Fruit fly (Drosophila melanogaster) whole organism, embryonic: Measurements from ENCODE around the gene cert.
A peak's percentile ranks its signal among the peaks of the same experiment; 100 is the strongest.

ENCODE experiments used
- B-H1 ChIP-seq: fragments of 200-800 bp; sonication (Bioruptor generic); IDR thresholded peaks from 3 replicates; pipeline ENCODE4 v1.3.6; 2022; ENCODE audit warnings: missing biosample characterization, missing genetic modification characterization
- CG10209 ChIP-seq: fragments of 200-800 bp; sonication (Bioruptor generic); optimal IDR thresholded peaks from 3 replicates; lab custom pipeline; 2017; ENCODE audit warnings: missing biosample characterization, mild to moderate bottlenecking, missing genetic modification characterization, missing genetic modification reagents
- CG11560 ChIP-seq: fragments of 200-800 bp; sonication (Bioruptor generic); IDR thresholded peaks from 3 replicates; pipeline ENCODE4 v1.3.6; 2022; ENCODE audit warnings: missing biosample characterization, missing genetic modification characterization
- CG13424 ChIP-seq: fragments of 200-800 bp; sonication (Bioruptor generic); optimal IDR thresholded peaks from 2 replicates; lab custom pipeline; 2019; ENCODE audit warnings: missing biosample characterization, mild to moderate bottlenecking, missing genetic modification characterization, moderate library complexity
- CG13775 ChIP-seq: fragments of 200-800 bp; sonication (Bioruptor generic); optimal IDR thresholded peaks from 3 replicates; lab custom pipeline; 2017; ENCODE audit warnings: missing biosample characterization, mild to moderate bottlenecking, missing genetic modification characterization
- CG15073 ChIP-seq: fragments of 200-800 bp; sonication (Bioruptor generic); optimal IDR thresholded peaks from 2 replicates; lab custom pipeline; 2016; ENCODE audit warnings: missing biosample characterization, missing genetic modification characterization
- CG16779 ChIP-seq: fragments of 200-800 bp; sonication (Bioruptor generic); IDR thresholded peaks from 2 replicates; pipeline ENCODE4 v1.3.6; 2022; ENCODE audit warnings: missing biosample characterization, missing genetic modification characterization
- CG16815 ChIP-seq: fragments of 200-800 bp; sonication (Bioruptor generic); optimal IDR thresholded peaks from 3 replicates; lab custom pipeline; 2017; ENCODE audit warnings: missing biosample characterization, mild to moderate bottlenecking, missing genetic modification characterization
- CG32767 ChIP-seq: fragments of 200-800 bp; sonication (Bioruptor generic); IDR thresholded peaks from 2 replicates; pipeline ENCODE4 v1.3.6; 2022; ENCODE audit warnings: missing biosample characterization, missing genetic modification characterization
- CG32772 ChIP-seq: fragments of 200-800 bp; sonication (Bioruptor generic); IDR thresholded peaks from 2 replicates; pipeline ENCODE4 v1.3.6; 2022; ENCODE audit warnings: missing biosample characterization, missing genetic modification characterization
- CG3726 ChIP-seq: fragments of 200-800 bp; sonication (Bioruptor generic); IDR thresholded peaks from 3 replicates; pipeline ENCODE4, ENCODE4 v1.3.6; 2022; ENCODE audit warnings: missing biosample characterization, missing genetic modification characterization
- CG4617 ChIP-seq: fragments of 200-800 bp; sonication (Bioruptor generic); optimal IDR thresholded peaks from 3 replicates; lab custom pipeline; 2016; ENCODE audit warnings: missing biosample characterization, missing genetic modification characterization, borderline replicate concordance
- CG4707 ChIP-seq: fragments of 200-800 bp; sonication (Bioruptor generic); optimal IDR thresholded peaks from 2 replicates; lab custom pipeline; 2018; ENCODE audit warnings: missing biosample characterization, mild to moderate bottlenecking, missing genetic modification characterization, moderate library complexity
- CG5953 ChIP-seq: fragments of 200-800 bp; sonication (Bioruptor generic); IDR thresholded peaks from 2 replicates; pipeline ENCODE4 v1.3.6; 2022; ENCODE audit warnings: missing biosample characterization, missing genetic modification characterization
- CG6813 ChIP-seq: fragments of 200-800 bp; sonication (Bioruptor generic); optimal IDR thresholded peaks from 2 replicates; lab custom pipeline; 2017; ENCODE audit warnings: missing biosample characterization, missing genetic modification characterization, mild to moderate bottlenecking, moderate library complexity, missing genetic modification reagents
- CG8281 ChIP-seq: fragments of 200-800 bp; sonication (Bioruptor generic); optimal IDR thresholded peaks from 2 replicates; lab custom pipeline; 2018; ENCODE audit warnings: missing biosample characterization, mild to moderate bottlenecking, missing genetic modification characterization, moderate library complexity
- CG8388 ChIP-seq: fragments of 200-800 bp; sonication (Bioruptor generic); optimal IDR thresholded peaks from 2 replicates; lab custom pipeline; 2019; ENCODE audit warnings: missing biosample characterization, mild to moderate bottlenecking, missing genetic modification characterization, moderate library complexity
- CG9437 ChIP-seq: fragments of 200-800 bp; sonication (Bioruptor generic); optimal IDR thresholded peaks from 2 replicates; lab custom pipeline; 2018; ENCODE audit warnings: missing biosample characterization, mild to moderate bottlenecking, missing genetic modification characterization
- CTCF ChIP-seq: fragments of 200-800 bp; sonication (Bioruptor generic); optimal IDR thresholded peaks from 2 replicates; lab custom pipeline; 2017; ENCODE audit warnings: missing biosample characterization, mild to moderate bottlenecking, missing genetic modification characterization, moderate library complexity
- D19B ChIP-seq: fragments of 200-800 bp; sonication (Bioruptor generic); optimal IDR thresholded peaks from 2 replicates; lab custom pipeline; 2017; ENCODE audit warnings: missing biosample characterization, mild to moderate bottlenecking, missing genetic modification characterization
- ERR ChIP-seq: fragments of 200-800 bp; sonication (Bioruptor generic); optimal IDR thresholded peaks from 2 replicates; lab custom pipeline; 2016; ENCODE audit warnings: missing biosample characterization, missing genetic modification characterization
- Ets97D ChIP-seq: fragments of 200-800 bp; sonication (Bioruptor generic); optimal IDR thresholded peaks from 3 replicates; lab custom pipeline; 2016; ENCODE audit warnings: missing biosample characterization, missing genetic modification characterization
- Fer2 ChIP-seq: fragments of 200-800 bp; sonication (Bioruptor generic); optimal IDR thresholded peaks from 2 replicates; lab custom pipeline; 2018; ENCODE audit warnings: missing biosample characterization, mild to moderate bottlenecking, missing genetic modification characterization, moderate library complexity
- Hand ChIP-seq: fragments of 200-800 bp; sonication (Bioruptor generic); optimal IDR thresholded peaks from 2 replicates; lab custom pipeline; 2017; ENCODE audit warnings: mild to moderate bottlenecking, missing biosample characterization, missing genetic modification reagents, missing genetic modification characterization
- Lhr ChIP-seq: fragments of 200-800 bp; sonication (Bioruptor generic); optimal IDR thresholded peaks from 3 replicates; lab custom pipeline; 2017; ENCODE audit warnings: mild to moderate bottlenecking, missing biosample characterization, missing genetic modification reagents, missing genetic modification characterization
- Myb ChIP-seq: fragments of 200-800 bp; sonication (Bioruptor generic); optimal IDR thresholded peaks from 2 replicates; lab custom pipeline; 2016; ENCODE audit warnings: missing biosample characterization, missing genetic modification characterization
- Nf-YB ChIP-seq: fragments of 200-800 bp; sonication (Bioruptor generic); optimal IDR thresholded peaks from 3 replicates; lab custom pipeline; 2019; ENCODE audit warnings: missing biosample characterization, mild to moderate bottlenecking, missing genetic modification characterization, moderate library complexity
- Oli ChIP-seq: fragments of 200-800 bp; sonication (Bioruptor generic); optimal IDR thresholded peaks from 2 replicates; lab custom pipeline; 2018; ENCODE audit warnings: missing biosample characterization, mild to moderate bottlenecking, missing genetic modification characterization, moderate library complexity
- Scr ChIP-seq: fragments of 200-800 bp; sonication (Bioruptor generic); IDR thresholded peaks from 2 replicates; pipeline ENCODE4 v1.3.6; 2022; ENCODE audit warnings: missing biosample characterization, missing genetic modification characterization; ENCODE audit not compliant: partially characterized antibody
- Usf ChIP-seq: fragments of 200-800 bp; sonication (Bioruptor generic); optimal IDR thresholded peaks from 2 replicates; lab custom pipeline; 2017; ENCODE audit warnings: missing genotype, missing biosample characterization, missing genetic modification characterization
- Xrp1 ChIP-seq: fragments of 200-800 bp; sonication (Bioruptor generic); IDR thresholded peaks from 2 replicates; pipeline ENCODE4 v1.3.6; 2022; ENCODE audit warnings: missing biosample characterization, missing genetic modification characterization
- abd-A ChIP-seq: fragments of 200-800 bp; sonication (Bioruptor generic); optimal IDR thresholded peaks from 3 replicates; lab custom pipeline; 2019; ENCODE audit warnings: missing biosample characterization, mild to moderate bottlenecking, missing genetic modification characterization, moderate library complexity
- ap ChIP-seq: fragments of 200-800 bp; sonication (Bioruptor generic); IDR thresholded peaks from 2 replicates; pipeline ENCODE4 v1.3.6; 2022; ENCODE audit warnings: missing biosample characterization, missing genetic modification characterization
- br ChIP-seq: fragments of >200 bp; optimal IDR thresholded peaks from 2 replicates; lab custom pipeline; 2017
- cas ChIP-seq: fragments of 200-800 bp; sonication (Bioruptor generic); IDR thresholded peaks from 2 replicates; pipeline ENCODE4 v1.3.6; 2022; ENCODE audit warnings: missing biosample characterization, missing genetic modification characterization
- chn ChIP-seq: fragments of 200-800 bp; sonication (Bioruptor generic); optimal IDR thresholded peaks from 2 replicates; lab custom pipeline; 2016; ENCODE audit warnings: missing biosample characterization, missing genetic modification characterization
- crc ChIP-seq: fragments of 200-800 bp; sonication (Bioruptor generic); optimal IDR thresholded peaks from 2 replicates; lab custom pipeline; 2016; ENCODE audit warnings: missing biosample characterization, missing genetic modification characterization
- crol ChIP-seq: fragments of 200-800 bp; sonication (Bioruptor generic); IDR thresholded peaks from 2 replicates; pipeline ENCODE4 v1.3.6; 2022; ENCODE audit warnings: missing biosample characterization, missing genetic modification characterization
- dati ChIP-seq: fragments of 200-800 bp; sonication (Bioruptor generic); IDR thresholded peaks from 2 replicates; pipeline ENCODE4 v1.3.6; 2022; ENCODE audit warnings: missing biosample characterization, missing genetic modification characterization
- disco-r ChIP-seq: fragments of 200-800 bp; sonication (Bioruptor generic); optimal IDR thresholded peaks from 2 replicates; lab custom pipeline; 2016; ENCODE audit warnings: missing biosample characterization, missing genetic modification characterization
- esg ChIP-seq: fragments of 200-800 bp; sonication (Bioruptor generic); conservative IDR thresholded peaks from 2 replicates; pipeline ENCODE4 v1.3.6; 2022; ENCODE audit warnings: missing biosample characterization, missing genetic modification characterization
- ewg ChIP-seq: fragments of 200-800 bp; sonication (Bioruptor generic); optimal IDR thresholded peaks from 3 replicates; lab custom pipeline; 2017; ENCODE audit warnings: mild to moderate bottlenecking, missing biosample characterization, missing genetic modification reagents, missing genetic modification characterization
- klu ChIP-seq: fragments of 200-800 bp; sonication (Bioruptor generic); IDR thresholded peaks from 2 replicates; pipeline ENCODE4 v1.3.6; 2022; ENCODE audit warnings: missing biosample characterization, missing genetic modification characterization
- lola ChIP-seq, 3 experiments: fragments of >200 bp in 2 of 3; fragments of 200-800 bp in 1 of 3; sonication (Bioruptor generic) in 1 of 3; optimal IDR thresholded peaks; 2 replicates each; lab custom pipeline; 2017 to 2019; ENCODE audit warnings: missing biosample characterization in 3 of 3, missing genetic modification characterization in 3 of 3, mild to moderate bottlenecking in 1 of 3, moderate library complexity in 1 of 3
- mam ChIP-seq: fragments of 200-800 bp; sonication (Bioruptor generic); optimal IDR thresholded peaks from 3 replicates; lab custom pipeline; 2016; ENCODE audit warnings: missing biosample characterization, missing genetic modification characterization
- pzg ChIP-seq: fragments of 200-800 bp; sonication (Bioruptor generic); optimal IDR thresholded peaks from 3 replicates; lab custom pipeline; 2018; ENCODE audit warnings: missing biosample characterization, mild to moderate bottlenecking, missing genetic modification characterization, moderate library complexity
- salm ChIP-seq: fragments of 200-800 bp; sonication (Bioruptor generic); optimal IDR thresholded peaks from 2 replicates; lab custom pipeline; 2018; ENCODE audit warnings: missing biosample characterization, mild to moderate bottlenecking, missing genetic modification characterization
- sd ChIP-seq: fragments of 200-800 bp; sonication (Bioruptor generic); optimal IDR thresholded peaks from 3 replicates; lab custom pipeline; 2018; ENCODE audit warnings: missing biosample characterization, mild to moderate bottlenecking, missing genetic modification characterization, moderate library complexity
- sens ChIP-seq: fragments of 200-800 bp; sonication (Bioruptor generic); peaks from one replicate; lab custom pipeline; 2016; ENCODE audit warnings: missing biosample characterization, missing genetic modification characterization
- seq ChIP-seq: fragments of 200-800 bp; sonication (Bioruptor generic); IDR thresholded peaks from 2 replicates; pipeline ENCODE4 v1.3.6; 2022; ENCODE audit warnings: missing biosample characterization, missing genetic modification characterization
- stc ChIP-seq: fragments of 200-800 bp; sonication (Bioruptor generic); IDR thresholded peaks from 2 replicates; pipeline ENCODE4 v1.3.6; 2022; ENCODE audit warnings: missing biosample characterization, missing genetic modification characterization
- tx ChIP-seq: fragments of 200-800 bp; sonication (Bioruptor generic); optimal IDR thresholded peaks from 2 replicates; lab custom pipeline; 2016; ENCODE audit warnings: missing biosample characterization, missing genetic modification characterization
- vnd ChIP-seq: fragments of 200-800 bp; sonication (Bioruptor generic); IDR thresholded peaks from 3 replicates; pipeline ENCODE4 v1.3.6; 2022; ENCODE audit warnings: missing biosample characterization, missing genetic modification characterization; ENCODE audit not compliant: partially characterized antibody

The cert gene

DNA sequence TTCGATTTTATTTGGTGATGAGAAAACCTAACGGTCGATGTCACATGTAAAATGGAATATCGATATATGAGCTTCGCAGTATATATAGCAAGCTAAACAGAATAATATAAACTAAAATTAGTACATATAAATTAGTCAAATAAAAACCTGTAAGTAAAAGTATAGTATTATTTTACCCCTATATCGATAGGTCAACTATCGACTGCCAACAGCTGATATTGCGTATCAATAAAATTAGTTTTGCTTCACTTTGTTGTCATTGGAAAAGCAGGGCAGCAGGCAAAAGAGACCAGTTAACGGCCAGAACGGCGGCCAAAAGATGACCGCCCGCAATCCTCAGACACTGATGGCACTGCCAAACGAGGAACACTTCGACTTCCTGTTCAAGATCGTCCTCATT is 7.3 kb upstream of the cert start, which contains the start of gene Rab19 (continued):
- TF ChIP-seq Scr (GFP tag; lab: Robert Waterston, UW) (peak; percentile 94), vnd (GFP tag; lab: Robert Waterston, UW) (peak; percentile 85), Xrp1 (GFP tag; lab: Robert Waterston, UW) (no peak), ewg (no peak), Lhr (GFP tag; lab: Kevin White, UChicago) (no peak), sd (tag; lab: Kevin White, UChicago) (no peak), CG10209 (GFP tag; lab: Kevin White, UChicago) (no peak), CG4617 (GFP tag; lab: Kevin White, UChicago) (peak; percentile 15), stc (no peak), B-H1 (GFP tag; lab: Robert Waterston, UW) (no peak), mam (GFP tag; lab: Kevin White, UChicago) (no peak), seq (GFP tag; lab: Robert Waterston, UW) (no peak), crol (GFP tag; lab: Robert Waterston, UW) (no peak), Fer2 (tag; lab: Kevin White, UChicago) (no peak), CG4707 (GFP tag; lab: Kevin White, UChicago) (no peak), D19B (GFP tag; lab: Kevin White, UChicago) (no peak), CTCF (no peak), br (lab: Kevin White, UChicago) (no peak), klu (no peak), crc (GFP tag; lab: Kevin White, UChicago) (no peak), esg (GFP tag; lab: Robert Waterston, UW) (no peak), Ets97D (GFP tag; lab: Kevin White, UChicago) (peak; percentile 3), CG13775 (no peak), CG16779 (GFP tag; lab: Robert Waterston, UW) (no peak), sens (peak; percentile 29), CG16815 (GFP tag; lab: Kevin White, UChicago) (no peak), CG15073 (GFP tag; lab: Kevin White, UChicago) (no peak), abd-A (tag; lab: Kevin White, UChicago) (peak; percentile 5), Hand (GFP tag; lab: Kevin White, UChicago) (no peak), Usf (no peak), CG32772 (GFP tag; lab: Robert Waterston, UW) (no peak), salm (no peak), disco-r (GFP tag; lab: Kevin White, UChicago) (no peak), lola (GFP tag; optimal IDR thresholded peaks at IDR 0.05; lab: Kevin White, UChicago) (no peak), Oli (tag; lab: Kevin White, UChicago) (no peak), tx (GFP tag; lab: Kevin White, UChicago) (no peak), pzg (GFP tag; lab: Kevin White, UChicago) (peak; percentile 53), CG5953 (GFP tag; lab: Robert Waterston, UW) (no peak), chn (GFP tag; lab: Kevin White, UChicago) (no peak), dati (no peak), CG6813 (GFP tag; lab: Kevin White, UChicago) (no peak), cas (GFP tag; lab: Robert Waterston, UW) (no peak), CG11560 (tag; lab: Robert Waterston, UW) (no peak), Nf-YB (GFP tag; lab: Kevin White, UChicago) (no peak), CG13424 (tag; lab: Kevin White, UChicago) (no peak), CG32767 (GFP tag; lab: Robert Waterston, UW) (no peak), CG3726 (GFP tag; lab: Robert Waterston, UW) (no peak), CG8281 (tag; lab: Kevin White, UChicago) (no peak), CG9437 (no peak), Myb (GFP tag; lab: Kevin White, UChicago) (peak; percentile 85), ap (no peak), CG8388 (no peak), ERR (GFP tag; lab: Kevin White, UChicago) (no peak)
